Worm (Caenorhabditis elegans) whole organism, young adult: ENCODE measurements around the gene hpo-7.

Source experiments
- B0019.2 ChIP-seq: fragments of 200-800 bp; sonication (Bioruptor generic); conservative IDR thresholded peaks from 2 replicates; pipeline ENCODE4 v1.3.6; 2022; ENCODE audit warnings: missing genetic modification reagents, missing genetic modification characterization, missing compliant biosample characterization
- C06A6.2 ChIP-seq: fragments of 200-800 bp; sonication (Bioruptor generic); conservative IDR thresholded peaks from 2 replicates; pipeline ENCODE4 v1.3.6; 2022; ENCODE audit warnings: missing genetic modification characterization, missing compliant biosample characterization
- F49E8.2 ChIP-seq: sonication (generic microtip); optimal IDR thresholded peaks from 3 replicates; lab custom pipeline; 2017; ENCODE audit warnings: missing genetic modification characterization, mild to moderate bottlenecking, missing compliant biosample characterization, antibody characterized with exemption, moderate library complexity; ENCODE audit not compliant: insufficient read depth
- F57C9.4 ChIP-seq: sonication (generic microtip); optimal IDR thresholded peaks from 2 replicates; lab custom pipeline; 2017; ENCODE audit warnings: mild to moderate bottlenecking, missing genetic modification characterization, missing compliant biosample characterization
- T07F8.4 ChIP-seq: sonication (generic microtip); optimal IDR thresholded peaks from 2 replicates; lab custom pipeline; 2016; ENCODE audit warnings: mild to moderate bottlenecking, missing genetic modification characterization, moderate library complexity, missing compliant biosample characterization
- T26A5.8 ChIP-seq: sonication (generic microtip); optimal IDR thresholded peaks from 2 replicates; lab custom pipeline; 2016; ENCODE audit warnings: missing genetic modification characterization, missing compliant biosample characterization
- Y53F4B.3 ChIP-seq: fragments of 200-800 bp; sonication (Bioruptor generic); IDR thresholded peaks from 2 replicates; pipeline ENCODE4 v1.3.6; 2022; ENCODE audit warnings: missing genetic modification reagents, missing genetic modification characterization, missing compliant biosample characterization
- Y53G8AR.9 ChIP-seq: fragments of 200-800 bp; sonication (Bioruptor generic); conservative IDR thresholded peaks from 2 replicates; pipeline ENCODE4 v1.3.6; 2022; ENCODE audit warnings: missing genetic modification reagents, missing genetic modification characterization, missing compliant biosample characterization
- akir-1 ChIP-seq: fragments of 200-800 bp; sonication (Bioruptor generic); optimal IDR thresholded peaks from 2 replicates; lab custom pipeline; 2018; ENCODE audit warnings: mild to moderate bottlenecking, missing genetic modification characterization, moderate library complexity, missing compliant biosample characterization
- athp-1 ChIP-seq: sonication (generic microtip); optimal IDR thresholded peaks from 2 replicates; lab custom pipeline; 2017; ENCODE audit warnings: mild to moderate bottlenecking, missing genetic modification characterization, missing compliant biosample characterization
- bed-1 ChIP-seq: fragments of 200-800 bp; sonication (Bioruptor generic); IDR thresholded peaks from 2 replicates; pipeline ENCODE4 v1.3.6; 2022; ENCODE audit warnings: missing genetic modification reagents, missing genetic modification characterization, missing compliant biosample characterization
- ccch-3 ChIP-seq: fragments of 200-800 bp; sonication (Bioruptor generic); optimal IDR thresholded peaks from 2 replicates; lab custom pipeline; 2018; ENCODE audit warnings: mild to moderate bottlenecking, missing genetic modification characterization, missing compliant biosample characterization
- ceh-100 ChIP-seq: fragments of 200-800 bp; sonication (Bioruptor generic); IDR thresholded peaks from 2 replicates; pipeline ENCODE4 v1.3.6; 2022; ENCODE audit warnings: missing genetic modification reagents, missing genetic modification characterization, missing compliant biosample characterization
- ceh-27 ChIP-seq: fragments of 200-800 bp; sonication (Bioruptor generic); optimal IDR thresholded peaks from 2 replicates; lab custom pipeline; 2018; ENCODE audit warnings: mild to moderate bottlenecking, missing genetic modification characterization, moderate library complexity, missing compliant biosample characterization
- ceh-91 ChIP-seq: fragments of 200-800 bp; sonication (Bioruptor generic); IDR thresholded peaks from 2 replicates; pipeline ENCODE4 v1.3.6; 2022; ENCODE audit warnings: missing genetic modification reagents, missing genetic modification characterization, missing compliant biosample characterization
- chd-7 ChIP-seq: sonication (generic microtip); optimal IDR thresholded peaks from 2 replicates; lab custom pipeline; 2016; ENCODE audit warnings: mild to moderate bottlenecking, missing genetic modification characterization, moderate library complexity, missing compliant biosample characterization
- dpl-1 ChIP-seq: fragments of 150-350 bp; optimal IDR thresholded peaks from 2 replicates; lab custom pipeline; 2014; ENCODE audit warnings: missing biosample characterization, missing genetic modification reagents, missing genetic modification characterization
- egl-44 ChIP-seq: fragments of 200-800 bp; sonication (Bioruptor generic); IDR thresholded peaks from 2 replicates; pipeline ENCODE4 v1.3.6; 2022; ENCODE audit warnings: missing genetic modification reagents, missing genetic modification characterization, missing compliant biosample characterization
- hlh-26 ChIP-seq: fragments of 200-800 bp; sonication (Bioruptor generic); conservative IDR thresholded peaks from 2 replicates; pipeline ENCODE4 v1.3.6; 2022; ENCODE audit warnings: missing genetic modification reagents, missing genetic modification characterization, missing compliant biosample characterization
- hmg-1.2 ChIP-seq: fragments of 200-800 bp; sonication (Bioruptor generic); IDR thresholded peaks from 2 replicates; pipeline ENCODE4 v1.3.6; 2022; ENCODE audit warnings: missing genetic modification reagents, missing genetic modification characterization, missing compliant biosample characterization
- let-607 ChIP-seq, 2 experiments: fragments of 200-800 bp in 1 of 2; sonication (Bioruptor generic) in 1 of 2; sonication (generic microtip) in 1 of 2; optimal IDR thresholded peaks; 2 replicates each; lab custom pipeline; 2016 to 2018; ENCODE audit warnings: mild to moderate bottlenecking in 2 of 2, missing compliant biosample characterization in 2 of 2, missing genetic modification characterization in 2 of 2, moderate library complexity in 2 of 2, missing genotype in 1 of 2
- lin-54 ChIP-seq: fragments of 200-800 bp; sonication (Bioruptor generic); optimal IDR thresholded peaks from 2 replicates; lab custom pipeline; 2018; ENCODE audit warnings: mild to moderate bottlenecking, missing genetic modification characterization, missing compliant biosample characterization
- lir-1 ChIP-seq: fragments of 200-800 bp; sonication (Bioruptor generic); conservative IDR thresholded peaks from 2 replicates; pipeline ENCODE4 v1.3.6; 2022; ENCODE audit warnings: missing genetic modification reagents, missing genetic modification characterization, missing compliant biosample characterization
- lsy-27 ChIP-seq: sonication (generic microtip); optimal IDR thresholded peaks from 2 replicates; lab custom pipeline; 2017; ENCODE audit warnings: missing genetic modification characterization, mild to moderate bottlenecking, missing compliant biosample characterization, antibody characterized with exemption, missing genotype, borderline replicate concordance; ENCODE audit not compliant: insufficient read depth
- madf-10 ChIP-seq: sonication (generic microtip); optimal IDR thresholded peaks from 2 replicates; lab custom pipeline; 2016; ENCODE audit warnings: mild to moderate bottlenecking, missing genetic modification characterization, missing compliant biosample characterization
- mel-28 ChIP-seq: sonication (generic microtip); optimal IDR thresholded peaks from 2 replicates; lab custom pipeline; 2016; ENCODE audit warnings: borderline replicate concordance, mild to moderate bottlenecking, missing genetic modification characterization, missing compliant biosample characterization
- mes-4 ChIP-seq: sonication (generic microtip); optimal IDR thresholded peaks from 2 replicates; lab custom pipeline; 2016; ENCODE audit warnings: missing genotype, missing genetic modification characterization, missing compliant biosample characterization
- nfya-1 ChIP-seq: sonication (generic microtip); optimal IDR thresholded peaks from 2 replicates; lab custom pipeline; 2017; ENCODE audit warnings: antibody characterized with exemption, missing compliant biosample characterization, missing genetic modification characterization, borderline replicate concordance; ENCODE audit not compliant: insufficient read depth
- nhr-80 ChIP-seq: sonication (generic microtip); optimal IDR thresholded peaks from 2 replicates; lab custom pipeline; 2016; ENCODE audit warnings: missing genetic modification characterization, missing compliant biosample characterization
- unc-130 ChIP-seq: sonication (generic microtip); optimal IDR thresholded peaks from 2 replicates; lab custom pipeline; 2016; ENCODE audit warnings: missing genetic modification reagents, missing genetic modification characterization, missing compliant biosample characterization
- xnd-1 ChIP-seq: sonication (generic microtip); optimal IDR thresholded peaks from 2 replicates; lab custom pipeline; 2016; ENCODE audit warnings: missing genotype, missing genetic modification reagents, missing genetic modification characterization, missing compliant biosample characterization
- zfh-2 ChIP-seq: fragments of 200-800 bp; sonication (Bioruptor generic); conservative IDR thresholded peaks from 2 replicates; pipeline ENCODE4 v1.3.6; 2022; ENCODE audit warnings: missing genetic modification reagents, missing genetic modification characterization, missing compliant biosample characterization
- zim-3 ChIP-seq: sonication (generic microtip); optimal IDR thresholded peaks from 2 replicates; lab custom pipeline; 2017; ENCODE audit warnings: mild to moderate bottlenecking, missing genetic modification characterization, moderate library complexity, missing compliant biosample characterization
- ztf-18 ChIP-seq: sonication (generic microtip); optimal IDR thresholded peaks from 2 replicates; lab custom pipeline; 2016; ENCODE audit warnings: missing genotype, mild to moderate bottlenecking, missing genetic modification characterization, missing compliant biosample characterization
- ztf-25 ChIP-seq: fragments of 200-800 bp; sonication (Bioruptor generic); IDR thresholded peaks from 2 replicates; pipeline ENCODE4 v1.3.6; 2022; ENCODE audit warnings: missing genetic modification reagents, missing genetic modification characterization, missing compliant biosample characterization
- ztf-28 ChIP-seq: fragments of 200-800 bp; sonication (Bioruptor generic); IDR thresholded peaks from 2 replicates; pipeline ENCODE4 v1.3.6; 2022; ENCODE audit warnings: missing genetic modification reagents, missing genetic modification characterization, missing compliant biosample characterization
- ztf-3 ChIP-seq: fragments of 200-800 bp; sonication (Bioruptor generic); optimal IDR thresholded peaks from 2 replicates; lab custom pipeline; 2018; ENCODE audit warnings: mild to moderate bottlenecking, missing genetic modification characterization, missing compliant biosample characterization
- ztf-6 ChIP-seq: fragments of 200-800 bp; sonication (Bioruptor generic); IDR thresholded peaks from 2 replicates; pipeline ENCODE4 v1.3.6; 2022; ENCODE audit warnings: missing genetic modification reagents, missing genetic modification characterization, missing compliant biosample characterization

hpo-7 gene

ce11 chrII:2135604-2136003 is at the start of gene hpo-7:
TSS of gene hpo-7 (minus strand) at chrII:2135704.
- TF ChIP-seq T26A5.8 (tag; lab: Kevin White, UChicago) (no peak), akir-1 (no peak), Y53F4B.3 (no peak), F57C9.4 (no peak), ztf-3 (GFP tag; lab: Kevin White, UChicago) (no peak), chd-7 (tag; lab: Kevin White, UChicago) (no peak), madf-10 (tag; lab: Kevin White, UChicago) (no peak), bed-1 (no peak), lsy-27 (tag; lab: Kevin White, UChicago) (no peak), mel-28 (no peak), egl-44 (GFP tag; lab: Robert Waterston, UW) (no peak), B0019.2 (no peak)
- TF ChIP-seq, all 124 proteins: peak for 0

ce11 chrII:2177735-2178134 is 42.2 kb upstream of the hpo-7 start:
- TF ChIP-seq T07F8.4 (tag; lab: Kevin White, UChicago), result no peak
- TF ChIP-seq dpl-1 (GFP tag; lab: Kevin White, UChicago), result no peak

ce11 chrII:2176688-2177087 is 41.2 kb upstream of the hpo-7 start, which contains the start of gene gba-1:
TSS of gene gba-1 (plus strand) at chrII:2176741.
- TF ChIP-seq hmg-1.2 (GFP tag; lab: Robert Waterston, UW), result no peak
- TF ChIP-seq nhr-80 (tag; lab: Kevin White, UChicago), result peak; percentile 38

- TF ChIP-seq unc-130 (GFP tag; lab: Kevin White, UChicago), result no peak
- no peak for TF ChIP-seq bed-1
- TF ChIP-seq lsy-27 (tag; lab: Kevin White, UChicago), result no peak
- no peak for TF ChIP-seq ceh-100 (GFP tag; lab: Robert Waterston, UW)
- TF ChIP-seq ztf-25 (GFP tag; lab: Robert Waterston, UW), result no peak
- no peak for TF ChIP-seq xnd-1 (tag; lab: Kevin White, UChicago)
- TF ChIP-seq zim-3 (tag; lab: Kevin White, UChicago), result no peak
- no peak for TF ChIP-seq lir-1
- no peak for TF ChIP-seq ztf-3 (GFP tag; lab: Kevin White, UChicago)
Observed at ce11 chrII:2175367-2175766, 39.9 kb upstream of the hpo-7 start, which contains the start of gene C33C12.7. TSS of gene C33C12.7 (minus strand) at chrII:2175467.

ce11 chrII:2170085-2170484 is 34.6 kb upstream of the hpo-7 start, which contains the start of gene C33C12.12:
TSS of gene C33C12.12 (minus strand) at chrII:2170185.
- no peak for TF ChIP-seq ztf-6
- TF ChIP-seq hlh-26 (GFP tag; lab: Robert Waterston, UW), result no peak
- TF ChIP-seq lin-54 (GFP tag; lab: Kevin White, UChicago), result no peak
- no peak for TF ChIP-seq ccch-3 (GFP tag; lab: Kevin White, UChicago)
- no peak for TF ChIP-seq let-607 (tag; optimal IDR thresholded peaks at IDR 0.05; lab: Kevin White, UChicago)
- no peak for TF ChIP-seq mes-4 (tag; lab: Kevin White, UChicago)
- TF ChIP-seq nfya-1, result no peak
- no peak for TF ChIP-seq C06A6.2
- no peak for TF ChIP-seq ztf-18 (tag; lab: Kevin White, UChicago)
- no peak for TF ChIP-seq athp-1 (tag; lab: Kevin White, UChicago)
- TF ChIP-seq ztf-28, result no peak
- TF ChIP-seq ceh-91 (GFP tag; lab: Robert Waterston, UW), result no peak
- TF ChIP-seq zfh-2, result no peak
- TF ChIP-seq ztf-25 (GFP tag; lab: Robert Waterston, UW), result no peak
- TF ChIP-seq F49E8.2 (tag; lab: Kevin White, UChicago), result no peak
- TF ChIP-seq ceh-27 (GFP tag; lab: Kevin White, UChicago), result no peak
- TF ChIP-seq Y53G8AR.9, result no peak
- TF ChIP-seq, all 124 proteins: peak for 0
